Fruit fly (Drosophila melanogaster): ENCODE measurements around the gene CG14238.

The CG14238 gene

dm6 chr3R:26463146-26463545 is 5.1 kb downstream of the CG14238 start:
- TF ChIP-seq psq (optimal IDR thresholded peaks at IDR 0.05) (no peak), h (optimal IDR thresholded peaks at IDR 0.05) (no peak), Myc (optimal IDR thresholded peaks at IDR 0.05) (no peak), ttk (optimal IDR thresholded peaks at IDR 0.05) (no peak), insv (optimal IDR thresholded peaks at IDR 0.05) (no peak), Sin3A (optimal IDR thresholded peaks at IDR 0.05) (no peak)

- no peak for TF ChIP-seq ttk (optimal IDR thresholded peaks at IDR 0.05)
- TF ChIP-seq insv (optimal IDR thresholded peaks at IDR 0.05), result no peak
- no peak for TF ChIP-seq Myc (optimal IDR thresholded peaks at IDR 0.05)
- no peak for TF ChIP-seq h (optimal IDR thresholded peaks at IDR 0.05)
These were observed 5.5 kb downstream of the CG14238 start for dm6 chr3R:26463558-26463957.

DNA sequence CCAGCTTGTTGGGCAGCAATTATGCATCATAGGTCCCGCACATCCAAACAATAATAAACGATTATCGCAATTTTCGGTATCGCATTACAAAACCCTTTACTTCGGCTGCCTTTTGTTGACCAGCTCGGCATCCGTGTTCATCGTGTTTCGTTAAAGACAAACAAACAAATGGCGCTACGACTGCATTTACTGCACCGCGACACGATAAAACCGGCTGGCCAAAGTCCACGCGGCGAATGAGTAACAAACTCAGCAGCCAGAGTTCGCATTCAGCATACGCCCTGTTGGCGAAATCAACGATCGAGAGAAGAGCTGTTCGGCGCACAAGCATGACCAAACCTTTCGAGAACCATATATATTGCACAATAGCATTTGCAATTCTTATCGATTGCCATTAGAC is 6.3 kb downstream of the CG14238 start:
- TF ChIP-seq insv (optimal IDR thresholded peaks at IDR 0.05), result no peak
- no peak for TF ChIP-seq h (optimal IDR thresholded peaks at IDR 0.05)

DNA sequence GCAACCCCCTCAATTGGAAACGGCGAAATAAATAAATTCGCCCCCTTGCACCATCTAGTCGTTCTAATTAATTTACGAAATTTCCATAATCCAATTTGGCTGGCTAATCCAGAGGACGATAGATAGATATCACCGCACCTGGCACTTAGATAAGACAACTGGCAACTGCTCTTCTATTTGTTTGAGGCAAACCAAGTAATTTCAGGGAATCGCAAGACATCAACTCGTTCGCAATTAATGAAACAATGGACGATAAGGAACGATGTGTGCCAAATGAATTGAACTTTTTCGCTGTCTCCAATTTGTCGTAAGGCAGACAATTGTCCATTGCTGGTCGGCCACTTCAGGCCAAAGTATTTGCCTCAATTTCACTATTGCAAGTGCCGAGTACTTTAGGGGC is 7.1 kb downstream of the CG14238 start:
- TF ChIP-seq Myc (optimal IDR thresholded peaks at IDR 0.05), result no peak
- TF ChIP-seq h (optimal IDR thresholded peaks at IDR 0.05), result no peak
- no peak for TF ChIP-seq Sin3A (optimal IDR thresholded peaks at IDR 0.05)
- no peak for TF ChIP-seq psq (optimal IDR thresholded peaks at IDR 0.05)
- TF ChIP-seq insv (optimal IDR thresholded peaks at IDR 0.05), result no peak
- TF ChIP-seq ttk (optimal IDR thresholded peaks at IDR 0.05), result no peak

DNA sequence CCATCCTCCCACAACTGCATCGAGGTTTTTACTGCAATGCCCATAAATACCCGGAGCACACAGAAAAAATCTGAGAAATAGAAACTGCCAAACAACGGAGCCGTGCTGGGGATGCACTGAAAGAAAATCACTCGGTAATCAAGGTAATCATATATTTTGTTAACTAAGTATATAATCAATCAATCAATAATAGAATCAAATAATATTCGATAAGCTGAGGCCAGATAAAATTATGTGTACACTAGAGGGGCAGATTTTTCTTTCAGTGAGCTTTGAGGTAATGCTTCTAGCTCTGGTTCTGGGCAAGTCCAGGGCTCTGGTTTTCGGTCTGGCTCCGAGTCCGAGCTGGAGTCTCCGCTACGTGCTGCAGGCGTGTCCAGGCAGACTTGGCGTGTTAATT is 20.0 kb downstream of the CG14238 start:
- TF ChIP-seq insv (optimal IDR thresholded peaks at IDR 0.05) (no peak), Sin3A (optimal IDR thresholded peaks at IDR 0.05) (no peak), ttk (optimal IDR thresholded peaks at IDR 0.05) (no peak), Myc (optimal IDR thresholded peaks at IDR 0.05) (no peak), h (optimal IDR thresholded peaks at IDR 0.05) (no peak)

DNA sequence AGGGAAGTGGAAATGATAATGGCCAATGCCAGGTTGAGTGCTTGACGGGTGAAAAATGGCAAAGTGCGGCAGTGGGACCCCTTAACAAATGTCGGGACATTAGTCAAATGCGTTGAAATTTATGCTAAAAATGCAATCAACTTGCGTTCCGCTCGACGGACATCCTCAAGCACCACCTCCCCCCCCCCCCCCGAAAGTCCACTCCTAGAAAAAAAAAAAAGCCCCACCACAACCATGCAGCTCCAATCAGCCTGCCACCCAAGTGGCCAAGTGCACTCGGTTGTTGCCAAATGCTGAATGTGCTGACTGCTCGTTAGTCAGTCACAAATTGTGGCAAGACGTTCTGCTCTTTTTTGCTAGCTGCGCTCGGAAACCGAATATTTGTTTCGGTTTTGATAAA is 20.6 kb downstream of the CG14238 start:
- no peak for TF ChIP-seq ttk (optimal IDR thresholded peaks at IDR 0.05)
- no peak for TF ChIP-seq h (optimal IDR thresholded peaks at IDR 0.05)
- TF ChIP-seq insv (optimal IDR thresholded peaks at IDR 0.05), result no peak
- no peak for TF ChIP-seq Sin3A (optimal IDR thresholded peaks at IDR 0.05)
- TF ChIP-seq psq (optimal IDR thresholded peaks at IDR 0.05), result no peak
- no peak for TF ChIP-seq Myc (optimal IDR thresholded peaks at IDR 0.05)

- TF ChIP-seq ttk (optimal IDR thresholded peaks at IDR 0.05) (no peak), h (optimal IDR thresholded peaks at IDR 0.05) (no peak), insv (optimal IDR thresholded peaks at IDR 0.05) (no peak), Sin3A (optimal IDR thresholded peaks at IDR 0.05) (no peak), psq (optimal IDR thresholded peaks at IDR 0.05) (no peak), Myc (optimal IDR thresholded peaks at IDR 0.05) (no peak)
These were observed 21.2 kb downstream of the CG14238 start for dm6 chr3R:26479208-26479607.

dm6 chr3R:26480362-26480761 is 22.3 kb downstream of the CG14238 start:
- TF ChIP-seq Myc (optimal IDR thresholded peaks at IDR 0.05), result no peak
- no peak for TF ChIP-seq psq (optimal IDR thresholded peaks at IDR 0.05)
- no peak for TF ChIP-seq insv (optimal IDR thresholded peaks at IDR 0.05)
- TF ChIP-seq ttk (optimal IDR thresholded peaks at IDR 0.05), result no peak
- no peak for TF ChIP-seq h (optimal IDR thresholded peaks at IDR 0.05)
- no peak for TF ChIP-seq Sin3A (optimal IDR thresholded peaks at IDR 0.05)

DNA sequence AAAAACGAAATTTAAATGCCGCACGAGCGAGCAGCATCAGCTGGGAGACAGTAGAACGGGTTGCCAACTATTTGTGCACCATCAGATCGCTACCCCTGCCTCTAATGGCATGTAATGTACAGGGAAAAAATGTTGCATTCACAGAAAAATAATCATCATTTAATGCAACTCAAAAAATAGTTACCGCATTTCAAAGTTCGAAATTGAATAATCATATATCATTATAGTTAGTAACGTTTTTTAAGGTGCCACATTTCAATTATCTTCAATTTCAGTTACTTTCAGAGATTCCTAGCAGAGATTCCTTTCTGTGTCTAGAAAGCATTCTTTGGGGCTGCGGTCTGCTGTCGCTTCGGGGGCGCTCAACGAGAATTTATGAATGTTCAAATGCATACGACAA is 23.2 kb downstream of the CG14238 start:
- TF ChIP-seq insv (optimal IDR thresholded peaks at IDR 0.05) (no peak), Sin3A (optimal IDR thresholded peaks at IDR 0.05) (no peak), h (optimal IDR thresholded peaks at IDR 0.05) (no peak), psq (optimal IDR thresholded peaks at IDR 0.05) (no peak), Myc (optimal IDR thresholded peaks at IDR 0.05) (no peak), ttk (optimal IDR thresholded peaks at IDR 0.05) (no peak)

DNA sequence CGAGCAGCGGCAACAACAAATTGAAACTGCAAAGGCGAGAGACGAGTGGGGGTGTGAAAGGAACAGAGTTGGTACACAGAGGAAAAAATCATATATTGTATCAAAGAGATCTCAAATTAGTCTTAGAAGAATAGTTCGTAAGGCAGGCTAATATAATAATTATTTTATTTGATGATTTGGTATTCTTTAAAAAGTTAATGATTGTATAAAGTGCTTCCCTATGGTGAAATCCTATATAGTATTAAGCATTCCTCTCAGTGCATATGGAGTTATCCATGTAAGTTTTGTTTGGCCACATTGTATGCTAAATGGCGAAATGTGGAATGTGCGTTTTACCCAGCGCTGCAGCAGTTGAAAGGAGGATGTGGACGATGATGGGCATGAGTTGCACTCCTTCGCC is 25.6 kb downstream of the CG14238 start:
- TF ChIP-seq insv (optimal IDR thresholded peaks at IDR 0.05), result no peak
- TF ChIP-seq h (optimal IDR thresholded peaks at IDR 0.05), result no peak
- TF ChIP-seq ttk (optimal IDR thresholded peaks at IDR 0.05), result no peak
- no peak for TF ChIP-seq Sin3A (optimal IDR thresholded peaks at IDR 0.05)
- no peak for TF ChIP-seq Myc (optimal IDR thresholded peaks at IDR 0.05)
- no peak for TF ChIP-seq psq (optimal IDR thresholded peaks at IDR 0.05)

DNA sequence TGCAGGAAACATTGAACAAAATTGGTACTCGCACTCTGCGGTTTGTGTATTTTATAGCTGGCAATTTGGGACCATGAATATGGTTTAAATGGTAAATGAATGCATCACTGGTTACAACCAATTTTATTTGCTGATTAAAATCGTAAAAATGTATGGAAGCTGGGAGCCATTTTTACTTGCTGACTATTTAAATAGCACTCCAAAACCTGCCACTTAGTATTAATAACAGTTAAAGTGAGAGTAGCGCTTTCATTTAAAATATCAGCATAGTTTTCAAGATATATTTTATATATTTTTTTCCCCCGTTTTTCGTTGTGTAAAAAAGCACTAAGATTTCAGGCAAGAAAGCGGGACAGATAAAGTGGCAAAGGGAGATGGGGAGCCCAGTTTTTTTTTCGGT is 26.5 kb downstream of the CG14238 start:
- no peak for TF ChIP-seq psq (optimal IDR thresholded peaks at IDR 0.05)
- no peak for TF ChIP-seq insv (optimal IDR thresholded peaks at IDR 0.05)
- TF ChIP-seq Sin3A (optimal IDR thresholded peaks at IDR 0.05), result no peak
- no peak for TF ChIP-seq ttk (optimal IDR thresholded peaks at IDR 0.05)
- TF ChIP-seq Myc (optimal IDR thresholded peaks at IDR 0.05), result no peak
- TF ChIP-seq h (optimal IDR thresholded peaks at IDR 0.05), result no peak

DNA sequence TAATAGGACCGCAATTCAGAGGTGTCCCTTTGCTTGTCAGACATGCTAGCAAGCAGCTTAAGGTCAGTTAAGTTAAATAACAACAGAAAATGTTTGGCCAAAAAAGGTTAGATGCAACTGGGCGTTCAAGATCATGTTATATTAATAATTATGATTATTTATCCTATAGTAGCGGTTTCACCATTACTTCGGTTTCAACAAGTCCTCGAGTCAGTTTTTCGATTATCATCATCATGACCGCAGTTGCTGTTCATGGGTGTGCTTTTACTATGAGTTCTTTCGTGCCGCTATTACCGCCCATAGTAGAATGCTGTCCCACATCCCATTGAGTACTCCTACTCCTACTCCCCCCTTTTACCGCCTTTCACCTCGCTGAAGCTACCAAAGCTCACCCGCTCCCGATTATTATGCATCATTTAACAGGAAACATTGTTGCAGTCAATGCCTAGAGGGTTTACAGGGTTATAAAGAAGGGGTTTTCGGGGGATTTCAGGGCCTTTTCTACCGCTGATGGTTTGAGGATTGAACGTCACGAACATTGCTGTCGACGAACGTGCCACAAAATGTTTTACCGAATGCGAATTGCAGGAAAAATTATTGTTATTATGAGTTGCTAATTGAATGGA is 27.3 kb downstream of the CG14238 start:
- TF ChIP-seq Sin3A (optimal IDR thresholded peaks at IDR 0.05) (no peak), Myc (optimal IDR thresholded peaks at IDR 0.05) (no peak), psq (optimal IDR thresholded peaks at IDR 0.05) (no peak), h (optimal IDR thresholded peaks at IDR 0.05) (no peak), ttk (optimal IDR thresholded peaks at IDR 0.05) (no peak), insv (optimal IDR thresholded peaks at IDR 0.05) (no peak)

- TF ChIP-seq Sin3A (optimal IDR thresholded peaks at IDR 0.05), result no peak
- no peak for TF ChIP-seq h (optimal IDR thresholded peaks at IDR 0.05)
- TF ChIP-seq psq (optimal IDR thresholded peaks at IDR 0.05), result no peak
- no peak for TF ChIP-seq ttk (optimal IDR thresholded peaks at IDR 0.05)
- TF ChIP-seq insv (optimal IDR thresholded peaks at IDR 0.05), result no peak
- TF ChIP-seq Myc (optimal IDR thresholded peaks at IDR 0.05), result no peak
These were observed 31.4 kb downstream of the CG14238 start for dm6 chr3R:26489456-26489855.
